Fruit fly (Drosophila melanogaster) whole organism, prepupa: ENCODE results near the gene CG8312.

Source experiments
- Blimp-1 ChIP-seq: fragments of 200-800 bp; sonication (Bioruptor generic); optimal IDR thresholded peaks from 3 replicates; lab custom pipeline; 2017; ENCODE audit warnings: missing biosample characterization, missing genetic modification characterization, mild to moderate bottlenecking, moderate library complexity, missing genetic modification reagents
- CG11294 ChIP-seq: fragments of 200-800 bp; sonication (Bioruptor generic); IDR thresholded peaks from 2 replicates; pipeline ENCODE4 v1.3.6; 2022; ENCODE audit warnings: missing biosample characterization, missing genetic modification characterization
- CG11762 ChIP-seq: fragments of 200-800 bp; sonication (Bioruptor generic); optimal IDR thresholded peaks from 3 replicates; lab custom pipeline; 2016; ENCODE audit warnings: missing biosample characterization, missing genetic modification characterization; ENCODE audit not compliant: insufficient read depth
- CG15336 ChIP-seq: fragments of 200-800 bp; sonication (Bioruptor generic); IDR thresholded peaks from 2 replicates; pipeline ENCODE4 v1.3.6; 2022; ENCODE audit warnings: missing biosample characterization, missing genetic modification characterization
- CG1621 ChIP-seq: fragments of 200-800 bp; sonication (Bioruptor generic); optimal IDR thresholded peaks from 3 replicates; lab custom pipeline; 2018; ENCODE audit warnings: missing biosample characterization, mild to moderate bottlenecking, missing genetic modification characterization
- CG16779 ChIP-seq: fragments of 200-800 bp; sonication (Bioruptor generic); optimal IDR thresholded peaks from 3 replicates; lab custom pipeline; 2017; ENCODE audit warnings: missing biosample characterization, mild to moderate bottlenecking, missing genetic modification characterization
- CG3032 ChIP-seq: fragments of 200-800 bp; optimal IDR thresholded peaks from 2 replicates; lab custom pipeline; 2019; ENCODE audit warnings: missing biosample characterization, mild to moderate bottlenecking, missing genetic modification characterization, moderate library complexity
- CG31627 ChIP-seq: fragments of 200-800 bp; sonication (Bioruptor generic); optimal IDR thresholded peaks from 3 replicates; lab custom pipeline; 2016; ENCODE audit warnings: missing biosample characterization, missing genetic modification characterization
- CG32006 ChIP-seq: fragments of 200-800 bp; sonication (Bioruptor generic); optimal IDR thresholded peaks from 3 replicates; lab custom pipeline; 2017; ENCODE audit warnings: missing biosample characterization, mild to moderate bottlenecking, missing genetic modification characterization
- CG6163 ChIP-seq: fragments of 200-800 bp; sonication (Bioruptor generic); IDR thresholded peaks from 3 replicates; pipeline ENCODE4 v1.3.6; 2022; ENCODE audit warnings: missing biosample characterization, missing genetic modification characterization
- CG6792 ChIP-seq: fragments of 200-800 bp; sonication (Bioruptor generic); optimal IDR thresholded peaks from 3 replicates; lab custom pipeline; 2016; ENCODE audit warnings: missing biosample characterization, missing genetic modification characterization
- CG6808 ChIP-seq: fragments of 200-800 bp; sonication (Bioruptor generic); optimal IDR thresholded peaks from 3 replicates; lab custom pipeline; 2017; ENCODE audit warnings: missing biosample characterization, missing genetic modification characterization, mild to moderate bottlenecking, moderate library complexity, missing genetic modification reagents
- CG6854 ChIP-seq: fragments of 200-800 bp; sonication (Bioruptor generic); optimal IDR thresholded peaks from 2 replicates; lab custom pipeline; 2017; ENCODE audit warnings: missing biosample characterization, mild to moderate bottlenecking, missing genetic modification characterization
- CG7368 ChIP-seq: fragments of 200-800 bp; sonication (Bioruptor generic); optimal IDR thresholded peaks from 3 replicates; lab custom pipeline; 2016; ENCODE audit warnings: missing biosample characterization, missing genetic modification characterization
- CG8119 ChIP-seq: fragments of 200-800 bp; sonication (Bioruptor generic); IDR thresholded peaks from 3 replicates; pipeline ENCODE4 v1.3.6; 2022; ENCODE audit warnings: missing biosample characterization, missing genetic modification characterization
- Eip75B ChIP-seq: fragments of 200-800 bp; sonication (Bioruptor generic); optimal IDR thresholded peaks from 3 replicates; lab custom pipeline; 2016; ENCODE audit warnings: missing biosample characterization, missing genetic modification characterization
- Eip78C ChIP-seq: fragments of 200-800 bp; sonication (Bioruptor generic); peaks from one replicate; lab custom pipeline; 2016; ENCODE audit warnings: missing biosample characterization, missing genetic modification characterization
- Ets21C ChIP-seq: fragments of 200-800 bp; sonication (Bioruptor generic); optimal IDR thresholded peaks from 3 replicates; lab custom pipeline; 2016; ENCODE audit warnings: missing biosample characterization, missing genetic modification characterization
- Hr38 ChIP-seq: sonication (Bioruptor generic); optimal IDR thresholded peaks from 2 replicates; lab custom pipeline; 2016; ENCODE audit warnings: missing biosample characterization, missing genetic modification characterization
- Hr39 ChIP-seq: fragments of 200-800 bp; sonication (Bioruptor generic); optimal IDR thresholded peaks from 2 replicates; lab custom pipeline; 2016; ENCODE audit warnings: missing biosample characterization, missing genetic modification characterization
- Hr4 ChIP-seq: fragments of 200-800 bp; sonication (Bioruptor generic); optimal IDR thresholded peaks from 3 replicates; lab custom pipeline; 2016; ENCODE audit warnings: missing biosample characterization, missing genetic modification characterization
- Lpt ChIP-seq: fragments of 200-800 bp; sonication (Bioruptor generic); optimal IDR thresholded peaks from 3 replicates; lab custom pipeline; 2016; ENCODE audit warnings: missing biosample characterization, missing genetic modification characterization
- Smox ChIP-seq: fragments of 200-800 bp; sonication (Bioruptor generic); optimal IDR thresholded peaks from 3 replicates; lab custom pipeline; 2016; ENCODE audit warnings: missing biosample characterization, missing genetic modification characterization
- Sox14 ChIP-seq: fragments of 200-800 bp; sonication (Bioruptor generic); optimal IDR thresholded peaks from 3 replicates; lab custom pipeline; 2016; ENCODE audit warnings: missing biosample characterization, missing genetic modification characterization
- Sox15 ChIP-seq: fragments of 200-800 bp; sonication (Bioruptor generic); optimal IDR thresholded peaks from 3 replicates; lab custom pipeline; 2016; ENCODE audit warnings: missing biosample characterization, missing genetic modification characterization
- achi ChIP-seq: fragments of 200-800 bp; sonication (Bioruptor generic); optimal IDR thresholded peaks from 3 replicates; lab custom pipeline; 2016; ENCODE audit warnings: missing biosample characterization, missing genetic modification characterization
- cyc ChIP-seq: fragments of 200-800 bp; sonication (Bioruptor generic); optimal IDR thresholded peaks from 3 replicates; lab custom pipeline; 2016; ENCODE audit warnings: missing biosample characterization, missing genetic modification characterization
- dac ChIP-seq: fragments of 200-800 bp; sonication (Bioruptor generic); optimal IDR thresholded peaks from 2 replicates; lab custom pipeline; 2017; ENCODE audit warnings: missing biosample characterization, mild to moderate bottlenecking, missing genetic modification characterization
- dsx ChIP-seq: fragments of 200-800 bp; optimal IDR thresholded peaks from 3 replicates; lab custom pipeline; 2019; ENCODE audit warnings: missing biosample characterization, mild to moderate bottlenecking, missing genetic modification characterization, moderate library complexity; ENCODE audit not compliant: poor library complexity, severe bottlenecking
- eg ChIP-seq: fragments of 200-800 bp; sonication (Bioruptor generic); IDR thresholded peaks from 3 replicates; pipeline ENCODE4 v1.3.6; 2022; ENCODE audit warnings: missing biosample characterization, missing genetic modification characterization
- esn ChIP-seq: fragments of 200-800 bp; sonication (Bioruptor generic); optimal IDR thresholded peaks from 2 replicates; lab custom pipeline; 2016; ENCODE audit warnings: missing biosample characterization, mild to moderate bottlenecking, missing genetic modification characterization, moderate library complexity
- fd85E ChIP-seq: fragments of 200-800 bp; sonication (Bioruptor generic); optimal IDR thresholded peaks from 3 replicates; lab custom pipeline; 2016; ENCODE audit warnings: missing biosample characterization, missing genetic modification characterization
- fkh ChIP-seq: fragments of 200-800 bp; sonication (Bioruptor generic); optimal IDR thresholded peaks from 3 replicates; lab custom pipeline; 2017; ENCODE audit warnings: missing biosample characterization, mild to moderate bottlenecking, missing genetic modification characterization, moderate library complexity
- lz ChIP-seq: fragments of 200-800 bp; sonication (Bioruptor generic); optimal IDR thresholded peaks from 3 replicates; lab custom pipeline; 2016; ENCODE audit warnings: missing biosample characterization, missing genetic modification characterization
- net ChIP-seq: fragments of 200-800 bp; sonication (Bioruptor generic); optimal IDR thresholded peaks from 3 replicates; lab custom pipeline; 2016; ENCODE audit warnings: missing biosample characterization, missing genetic modification characterization
- pdm3 ChIP-seq: fragments of 200-800 bp; sonication (Bioruptor generic); optimal IDR thresholded peaks from 3 replicates; lab custom pipeline; 2016; ENCODE audit warnings: missing biosample characterization, missing genetic modification characterization
- salr ChIP-seq, 2 experiments: fragments of 200-800 bp; sonication (Bioruptor generic); optimal IDR thresholded peaks; 3 replicates each; lab custom pipeline; 2016 to 2018; ENCODE audit warnings: missing biosample characterization in 2 of 2, missing genetic modification characterization in 2 of 2, mild to moderate bottlenecking in 1 of 2
- spab ChIP-seq: fragments of 200-800 bp; sonication (Bioruptor generic); optimal IDR thresholded peaks from 2 replicates; lab custom pipeline; 2017; ENCODE audit warnings: missing biosample characterization, mild to moderate bottlenecking, missing genetic modification characterization, missing genetic modification reagents
- ss ChIP-seq, 2 experiments: fragments of 200-800 bp; sonication (Bioruptor generic); optimal IDR thresholded peaks; 2 replicates in 1 of 2; 3 replicates in 1 of 2; lab custom pipeline; 2017 to 2018; ENCODE audit warnings: mild to moderate bottlenecking in 2 of 2, missing biosample characterization in 2 of 2, missing genetic modification characterization in 2 of 2, moderate library complexity in 1 of 2
- svp ChIP-seq: fragments of 200-800 bp; sonication (Bioruptor generic); peaks from one replicate; lab custom pipeline; 2016; ENCODE audit warnings: missing biosample characterization, missing genetic modification characterization
- topi ChIP-seq: fragments of 200-800 bp; sonication (Bioruptor generic); optimal IDR thresholded peaks from 3 replicates; lab custom pipeline; 2016; ENCODE audit warnings: missing biosample characterization, missing genetic modification characterization
- vri ChIP-seq: fragments of 200-800 bp; sonication (Bioruptor generic); optimal IDR thresholded peaks from 3 replicates; lab custom pipeline; 2016; ENCODE audit warnings: missing biosample characterization, mild to moderate bottlenecking, missing genetic modification characterization

CG8312 gene

dm6 chr3R:9581089-9581520 lies 10.0 kb upstream of the CG8312 start, which contains the start of gene CG8301 (continued):
- no peak for TF ChIP-seq dsx (GFP tag; lab: Kevin White, UChicago)
- no peak for TF ChIP-seq Hr39 (GFP tag; lab: Kevin White, UChicago)
- TF ChIP-seq CG7368 (GFP tag; lab: Kevin White, UChicago): peak; percentile 45
- no peak for TF ChIP-seq CG11762 (GFP tag; lab: Kevin White, UChicago)
- peak; percentile 49 for TF ChIP-seq net (GFP tag; lab: Kevin White, UChicago)
- no peak for TF ChIP-seq Ets21C (GFP tag; lab: Kevin White, UChicago)
- no peak for TF ChIP-seq CG31627 (GFP tag; lab: Kevin White, UChicago)
- TF ChIP-seq Sox14 (GFP tag; lab: Kevin White, UChicago): peak; percentile 11
- no peak for TF ChIP-seq fd85E (GFP tag; lab: Kevin White, UChicago)
- TF ChIP-seq salr (GFP tag; optimal IDR thresholded peaks at IDR 0.05; lab: Kevin White, UChicago): no peak
- TF ChIP-seq Sox15 (GFP tag; lab: Kevin White, UChicago): no peak
- TF ChIP-seq lz (GFP tag; lab: Kevin White, UChicago): peak; percentile 34
- no peak for TF ChIP-seq CG6163 (GFP tag; lab: Robert Waterston, UW)
- TF ChIP-seq CG11294: no peak
- TF ChIP-seq CG6808 (GFP tag; lab: Kevin White, UChicago): no peak
- TF ChIP-seq Smox (GFP tag; lab: Kevin White, UChicago): no peak

- TF ChIP-seq Eip78C (GFP tag; lab: Kevin White, UChicago): peak; percentile 52
- peak; percentile 65 for TF ChIP-seq CG32006 (GFP tag; lab: Kevin White, UChicago)
- TF ChIP-seq CG15336: peak; percentile 42; the same call in 1 of the 2 replicates
- no peak for TF ChIP-seq Sox15 (GFP tag; lab: Kevin White, UChicago)
- no peak for TF ChIP-seq Eip75B (GFP tag; lab: Kevin White, UChicago)
- peak; percentile 74 for TF ChIP-seq Hr4 (GFP tag; lab: Kevin White, UChicago)
- TF ChIP-seq CG8119: 0 out of 3 replicates have a peak, but pooled peaks have one; percentile 43
These were observed 9.1 kb upstream of the CG8312 start for dm6 chr3R:9581973-9582372.

dm6 chr3R:9583122-9583521 lies 8.0 kb upstream of the CG8312 start, which contains the start of gene CG33654:
CG33654 (minus strand) TSS chr3R:9583222.
- TF ChIP-seq Blimp-1 (GFP tag; lab: Kevin White, UChicago): no peak
- TF ChIP-seq topi (GFP tag; lab: Kevin White, UChicago): no peak
- TF ChIP-seq Eip75B (GFP tag; lab: Kevin White, UChicago): no peak
- TF ChIP-seq salr (GFP tag; optimal IDR thresholded peaks at IDR 0.05; lab: Kevin White, UChicago): no peak
- TF ChIP-seq spab (GFP tag; lab: Kevin White, UChicago): no peak
- TF ChIP-seq CG6854: no peak
- no peak for TF ChIP-seq Lpt
- no peak for TF ChIP-seq CG6792
- TF ChIP-seq pdm3: no peak
- TF ChIP-seq achi (GFP tag; lab: Kevin White, UChicago): no peak
- TF ChIP-seq CG1621: no peak

dm6 chr3R:9586663-9587248 lies 4.4 kb upstream of the CG8312 start, which contains the start of gene P58IPK:
P58IPK (plus strand) TSS chr3R:9586942.
- TF ChIP-seq CG11762 (GFP tag; lab: Kevin White, UChicago): no peak
- no peak for TF ChIP-seq Hr38
- TF ChIP-seq vri (GFP tag; lab: Kevin White, UChicago): peak; percentile 42
- no peak for TF ChIP-seq Lpt
- TF ChIP-seq Eip75B (GFP tag; lab: Kevin White, UChicago): peak; percentile 69
- TF ChIP-seq CG6854: peak; percentile 28
- no peak for TF ChIP-seq CG8119
- peak; percentile 59 for TF ChIP-seq CG3032 (tag; lab: Kevin White, UChicago)
- TF ChIP-seq lz (GFP tag; lab: Kevin White, UChicago): peak; percentile 68
- peak; percentile 29 for TF ChIP-seq cyc (GFP tag; lab: Kevin White, UChicago)
- peak; percentile 61 for TF ChIP-seq esn (GFP tag; lab: Kevin White, UChicago)
- peak; percentile 74 for TF ChIP-seq Eip78C (GFP tag; lab: Kevin White, UChicago)
- TF ChIP-seq eg (GFP tag; lab: Robert Waterston, UW): peak; percentile 62; the same call in 2 of the 3 replicates
- peak; percentile 23 for TF ChIP-seq net (GFP tag; lab: Kevin White, UChicago)
- no peak for TF ChIP-seq ss (GFP tag; optimal IDR thresholded peaks at IDR 0.05; lab: Kevin White, UChicago)
- TF ChIP-seq dac (GFP tag; lab: Kevin White, UChicago): no peak
- TF ChIP-seq CG6792: no peak
- no peak for TF ChIP-seq Smox (GFP tag; lab: Kevin White, UChicago)
- peak; percentile 10; the same call in 1 of the 2 replicates for TF ChIP-seq CG15336
- no peak for TF ChIP-seq fkh (GFP tag; lab: Kevin White, UChicago)
- no peak for TF ChIP-seq spab (GFP tag; lab: Kevin White, UChicago)
- peak; percentile 30; the same call in 1 of the 3 replicates for TF ChIP-seq CG6163 (GFP tag; lab: Robert Waterston, UW)
- no peak for TF ChIP-seq svp (GFP tag; lab: Kevin White, UChicago)
- TF ChIP-seq pdm3: peak; percentile 62
- TF ChIP-seq CG11294: no peak
- TF ChIP-seq CG16779 (tag; lab: Kevin White, UChicago): no peak
- peak; percentile 46 for TF ChIP-seq achi (GFP tag; lab: Kevin White, UChicago)
- TF ChIP-seq Sox14 (GFP tag; lab: Kevin White, UChicago): peak; percentile 62
